Worm (Caenorhabditis elegans) whole organism, L4 larva: Measurements from ENCODE around the gene tig-2.

Experiments
- F26F4.8 ChIP-seq: fragments of 200-800 bp; sonication (Bioruptor generic); conservative IDR thresholded peaks from 2 replicates; pipeline ENCODE4 v1.3.6; 2022; ENCODE audit warnings: missing genetic modification characterization, missing compliant biosample characterization
- T26A8.4 ChIP-seq: fragments of 200-800 bp; sonication (Bioruptor generic); IDR thresholded peaks from 2 replicates; pipeline ENCODE4 v1.3.6; 2022; ENCODE audit warnings: missing genetic modification characterization, missing compliant biosample characterization
- ama-1 ChIP-seq: fragments of 150-350 bp; optimal IDR thresholded peaks from 2 replicates; lab custom pipeline; 2014; ENCODE audit warnings: inconsistent platforms, mixed read lengths
- ctbp-1 ChIP-seq: fragments of 200-800 bp; sonication (Bioruptor generic); IDR thresholded peaks from 2 replicates; pipeline ENCODE4 v1.3.6; 2022; ENCODE audit warnings: missing genetic modification reagents, missing genetic modification characterization, missing compliant biosample characterization
- daf-12 ChIP-seq: fragments of 150-350 bp; optimal IDR thresholded peaks from 2 replicates; lab custom pipeline; 2014; ENCODE audit warnings: missing biosample characterization, missing genetic modification reagents, missing genetic modification characterization
- dpl-1 ChIP-seq: fragments of 150-350 bp; optimal IDR thresholded peaks from 2 replicates; lab custom pipeline; 2014; ENCODE audit warnings: missing biosample characterization, missing genetic modification reagents, missing genetic modification characterization
- egl-27 ChIP-seq: sonication (generic microtip); optimal IDR thresholded peaks from 3 replicates; lab custom pipeline; 2017; ENCODE audit warnings: missing biosample characterization, missing genetic modification reagents, missing genetic modification characterization
- fkh-10 ChIP-seq: fragments of 150-350 bp; optimal IDR thresholded peaks from 2 replicates; lab custom pipeline; 2014; ENCODE audit warnings: missing biosample characterization, missing genetic modification reagents, missing genetic modification characterization
- lim-7 ChIP-seq: fragments of 200-800 bp; sonication (Bioruptor generic); IDR thresholded peaks from 2 replicates; pipeline ENCODE4 v1.3.6; 2022; ENCODE audit warnings: missing genetic modification characterization, missing compliant biosample characterization
- lin-1 ChIP-seq: fragments of 200-800 bp; sonication (Bioruptor generic); IDR thresholded peaks from 2 replicates; pipeline ENCODE4 v1.3.6; 2022; ENCODE audit warnings: missing genetic modification reagents, missing genetic modification characterization, missing compliant biosample characterization
- pha-4 ChIP-seq, 2 experiments: fragments of 150-350 bp in 1 of 2; fragments of 200-800 bp in 1 of 2; sonication (Bioruptor generic) in 1 of 2; IDR thresholded peaks in 1 of 2; optimal IDR thresholded peaks in 1 of 2; 2 replicates each; pipeline versions ENCODE4 v1.3.6 to Lab custom; 2014 to 2022; ENCODE audit warnings: missing genetic modification characterization in 2 of 2, missing genetic modification reagents in 2 of 2, missing biosample characterization in 1 of 2, missing compliant biosample characterization in 1 of 2
- zfp-3 ChIP-seq: fragments of 200-800 bp; sonication (Bioruptor generic); conservative IDR thresholded peaks from 2 replicates; pipeline ENCODE4 v1.3.6; 2022; ENCODE audit warnings: missing genetic modification reagents, missing genetic modification characterization, missing compliant biosample characterization
- zip-2 ChIP-seq: fragments of 150-350 bp; optimal IDR thresholded peaks from 2 replicates; lab custom pipeline; 2014; ENCODE audit warnings: missing biosample characterization, missing genetic modification characterization

- TF ChIP-seq dpl-1 (GFP tag; lab: Kevin White, UChicago) (no peak), ama-1 (lab: Kevin White, UChicago) (no peak), ctbp-1 (GFP tag; lab: Robert Waterston, UW) (no peak), T26A8.4 (GFP tag; lab: Robert Waterston, UW) (no peak), pha-4 (GFP tag; IDR thresholded peaks at IDR 0.05; lab: Robert Waterston, UW) (no peak), pha-4 (tag; optimal IDR thresholded peaks at IDR 0.05; lab: Kevin White, UChicago) (no peak), zip-2 (tag; lab: Kevin White, UChicago) (no peak), F26F4.8 (GFP tag; lab: Robert Waterston, UW) (no peak), fkh-10 (GFP tag; lab: Kevin White, UChicago) (no peak), lin-1 (no peak), zfp-3 (GFP tag; lab: Robert Waterston, UW) (no peak), lim-7 (GFP tag; lab: Robert Waterston, UW) (no peak), daf-12 (tag; lab: Kevin White, UChicago) (no peak), egl-27 (tag; lab: Kevin White, UChicago) (no peak)
Measured at ce11 chrV:4698675-4699074, 31.3 kb downstream of the tig-2 start.
